Fruit fly (Drosophila melanogaster) whole organism, embryonic: ENCODE measurements around the gene CG42366.

ENCODE experiments used
- CG3995 ChIP-seq: fragments of 200-800 bp; sonication (Bioruptor generic); optimal IDR thresholded peaks from 3 replicates; lab custom pipeline; 2016; ENCODE audit warnings: missing biosample characterization, missing genetic modification characterization
- CG6254 ChIP-seq: fragments of 200-800 bp; sonication (Bioruptor generic); optimal IDR thresholded peaks from 3 replicates; lab custom pipeline; 2017; ENCODE audit warnings: mild to moderate bottlenecking, missing biosample characterization, missing genetic modification reagents, missing genetic modification characterization
- Jarid2 ChIP-seq: fragments of 200-800 bp; sonication (Bioruptor generic); optimal IDR thresholded peaks from 3 replicates; lab custom pipeline; 2017; ENCODE audit warnings: mild to moderate bottlenecking, missing biosample characterization, missing genetic modification reagents, missing genetic modification characterization
- Lpt ChIP-seq: fragments of >200 bp; optimal IDR thresholded peaks from 2 replicates; lab custom pipeline; 2018; ENCODE audit warnings: missing biosample characterization, missing genetic modification characterization
- Rfx ChIP-seq: fragments of 200-800 bp; sonication (Bioruptor generic); IDR thresholded peaks from 2 replicates; pipeline ENCODE4 v1.3.6; 2022; ENCODE audit warnings: missing biosample characterization, missing genetic modification characterization
- gfzf ChIP-seq: fragments of 200-800 bp; sonication (Bioruptor generic); optimal IDR thresholded peaks from 2 replicates; lab custom pipeline; 2016; ENCODE audit warnings: missing biosample characterization, mild to moderate bottlenecking, missing genetic modification characterization, moderate library complexity
- otp ChIP-seq: fragments of 200-800 bp; sonication (Bioruptor generic); IDR thresholded peaks from 3 replicates; pipeline ENCODE4, ENCODE4 v1.3.6; 2022; ENCODE audit warnings: missing biosample characterization, missing genetic modification characterization
- yki ChIP-seq: fragments of >200 bp; optimal IDR thresholded peaks from 3 replicates; lab custom pipeline; 2018

DNA sequence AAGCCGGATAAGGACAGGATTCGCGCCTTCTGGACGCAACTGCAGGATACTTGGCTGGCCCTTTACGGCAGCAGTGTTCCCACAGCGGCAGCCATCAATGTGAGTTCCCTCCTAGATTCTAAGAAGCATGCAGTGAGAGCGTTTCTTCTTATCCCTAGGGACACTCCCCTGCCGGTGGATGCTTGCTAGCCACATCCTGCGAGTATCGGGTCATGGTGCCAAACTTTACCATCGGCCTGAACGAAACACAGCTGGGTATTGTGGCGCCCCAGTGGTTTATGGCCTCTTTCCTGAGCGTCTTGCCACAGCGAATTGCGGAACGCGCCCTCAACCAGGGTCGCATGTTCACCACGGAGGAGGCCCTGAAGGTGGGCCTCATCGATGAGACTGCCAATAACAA, 5.7 kb upstream of the CG42366 start:
- TF ChIP-seq CG6254 (no peak), Rfx (no peak), CG3995 (GFP tag; lab: Kevin White, UChicago) (no peak), Jarid2 (GFP tag; lab: Kevin White, UChicago) (no peak), otp (GFP tag; lab: Robert Waterston, UW) (no peak), Lpt (no peak), gfzf (GFP tag; lab: Kevin White, UChicago) (no peak), yki (lab: Kevin White, UChicago) (no peak)
